Worm (Caenorhabditis elegans): Measurements from ENCODE around the gene mrps-5.

The mrps-5 gene

DNA sequence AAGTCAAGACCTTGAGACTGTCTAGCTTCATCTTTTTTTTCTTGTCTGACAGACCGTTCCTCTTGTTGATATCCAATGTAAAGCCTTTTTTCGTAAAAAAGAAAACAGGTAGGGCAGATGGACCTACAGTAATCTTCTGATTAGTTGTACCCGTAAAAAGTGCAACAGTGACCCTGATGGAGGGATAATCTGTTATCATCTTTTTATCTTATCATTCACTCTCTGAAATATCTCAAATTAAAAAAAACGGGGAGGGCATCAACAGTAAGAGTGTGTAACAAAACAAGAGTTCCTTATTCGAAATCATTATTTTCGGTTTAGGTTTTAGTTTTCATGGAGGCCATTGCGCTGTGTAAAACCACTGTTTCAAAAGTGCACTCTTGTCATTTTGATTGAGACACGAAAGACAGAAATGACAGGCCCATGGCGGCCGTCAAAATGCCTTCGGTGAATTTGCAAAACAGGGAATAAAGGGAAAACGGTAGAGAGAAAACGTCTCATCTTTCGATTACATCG is 29.6 kb upstream of the mrps-5 start:
- TF ChIP-seq unc-86 (tag; optimal IDR thresholded peaks at IDR 0.05), result no peak
- TF ChIP-seq blmp-1 (tag; optimal IDR thresholded peaks at IDR 0.05), result peak; percentile 92
- TF ChIP-seq C34B4.2 (tag; optimal IDR thresholded peaks at IDR 0.05), result no peak
- no peak for TF ChIP-seq efl-3 (GFP tag; optimal IDR thresholded peaks at IDR 0.05)
- TF ChIP-seq hpl-2 (GFP tag; optimal IDR thresholded peaks at IDR 0.05), result no peak
- no peak for TF ChIP-seq pax-3 (tag; optimal IDR thresholded peaks at IDR 0.05)
- TF ChIP-seq unc-98 (GFP tag; IDR thresholded peaks at IDR 0.05), result no peak
- peak in 5 of 6 experiments; percentile 63 to 86 (median 80) for TF ChIP-seq elt-3 (tag; optimal IDR thresholded peaks at IDR 0.05)
- no peak for TF ChIP-seq Y116A8C.19 (tag; optimal IDR thresholded peaks at IDR 0.05; ENCODE audit: borderline replicate concordance)
- TF ChIP-seq F16B12.6 (tag; optimal IDR thresholded peaks at IDR 0.05), result no peak
- peak; percentile 49 for TF ChIP-seq lin-14 (GFP tag; optimal IDR thresholded peaks at IDR 0.05)
- no peak for TF ChIP-seq ceh-82 (tag; optimal IDR thresholded peaks at IDR 0.05)
- peak; percentile 23 for TF ChIP-seq nhr-20 (tag; optimal IDR thresholded peaks at IDR 0.05)
- no peak for TF ChIP-seq xbp-1 (tag; optimal IDR thresholded peaks at IDR 0.05)
- no peak for TF ChIP-seq efl-1 (optimal IDR thresholded peaks at IDR 0.05)
- TF ChIP-seq efl-1 (GFP tag; optimal IDR thresholded peaks at IDR 0.05 in 1 of 2), result peak in 1 of 2 experiments; percentile 22
- peak; percentile 75 for TF ChIP-seq nhr-85 (tag)
- no peak for TF ChIP-seq lin-35 (GFP tag; optimal IDR thresholded peaks at IDR 0.05)
- TF ChIP-seq rnt-1 (tag; optimal IDR thresholded peaks at IDR 0.05), result peak; percentile 7
- TF ChIP-seq nhr-237 (tag; optimal IDR thresholded peaks at IDR 0.05), result no peak
- TF ChIP-seq C16A3.4 (tag; optimal IDR thresholded peaks at IDR 0.05), result no peak

DNA sequence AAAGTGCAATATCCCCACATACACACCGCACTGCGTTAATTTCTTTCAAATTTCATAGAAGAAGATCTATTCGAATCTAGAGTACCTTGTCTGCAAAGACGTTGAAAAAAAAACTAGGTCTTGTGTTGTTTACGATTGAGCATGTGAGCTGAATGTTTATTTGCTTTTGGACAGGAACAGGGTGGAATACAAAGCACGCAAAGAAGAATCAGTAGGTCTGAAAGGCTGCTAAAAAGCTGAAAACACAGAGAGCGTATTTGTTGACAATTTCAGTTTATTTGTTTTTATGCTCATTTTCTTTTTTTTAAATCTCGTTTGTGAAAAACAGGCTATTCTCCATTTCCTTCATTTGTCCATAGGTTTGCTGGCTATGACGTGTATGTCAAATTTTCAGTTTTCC is 28.3 kb upstream of the mrps-5 start:
- TF ChIP-seq nhr-90 (tag; optimal IDR thresholded peaks at IDR 0.05; ENCODE audit: poor library complexity), result no peak
- TF ChIP-seq mep-1 (tag; optimal IDR thresholded peaks at IDR 0.05), result no peak
- TF ChIP-seq fos-1 (tag; optimal IDR thresholded peaks at IDR 0.05), result no peak
- no peak for TF ChIP-seq mab-9 (GFP tag; IDR thresholded peaks at IDR 0.05)
- no peak for TF ChIP-seq hlh-17 (GFP tag; optimal IDR thresholded peaks at IDR 0.05; ENCODE audit: borderline replicate concordance)
- no peak for TF ChIP-seq lin-35 (GFP tag; optimal IDR thresholded peaks at IDR 0.05)
- TF ChIP-seq ceh-88 (GFP tag; IDR thresholded peaks at IDR 0.05), result no peak
- TF ChIP-seq isw-1 (GFP tag; IDR thresholded peaks at IDR 0.05), result no peak
- no peak for TF ChIP-seq lin-39 (tag; optimal IDR thresholded peaks at IDR 0.05)
- no peak for TF ChIP-seq lsy-2 (tag; optimal IDR thresholded peaks at IDR 0.05)
- no peak for TF ChIP-seq tlp-1 (tag; optimal IDR thresholded peaks at IDR 0.05)
- TF ChIP-seq unc-30 (tag; optimal IDR thresholded peaks at IDR 0.05), result no peak
- TF ChIP-seq nhr-71 (tag; optimal IDR thresholded peaks at IDR 0.05), result no peak
- no peak for TF ChIP-seq unc-62 (GFP tag; optimal IDR thresholded peaks at IDR 0.05)
- no peak for TF ChIP-seq ces-1 (GFP tag; optimal IDR thresholded peaks at IDR 0.05)
- no peak for TF ChIP-seq xbp-1 (tag; optimal IDR thresholded peaks at IDR 0.05)
- no peak for TF ChIP-seq zip-4 (GFP tag; optimal IDR thresholded peaks at IDR 0.05)

DNA sequence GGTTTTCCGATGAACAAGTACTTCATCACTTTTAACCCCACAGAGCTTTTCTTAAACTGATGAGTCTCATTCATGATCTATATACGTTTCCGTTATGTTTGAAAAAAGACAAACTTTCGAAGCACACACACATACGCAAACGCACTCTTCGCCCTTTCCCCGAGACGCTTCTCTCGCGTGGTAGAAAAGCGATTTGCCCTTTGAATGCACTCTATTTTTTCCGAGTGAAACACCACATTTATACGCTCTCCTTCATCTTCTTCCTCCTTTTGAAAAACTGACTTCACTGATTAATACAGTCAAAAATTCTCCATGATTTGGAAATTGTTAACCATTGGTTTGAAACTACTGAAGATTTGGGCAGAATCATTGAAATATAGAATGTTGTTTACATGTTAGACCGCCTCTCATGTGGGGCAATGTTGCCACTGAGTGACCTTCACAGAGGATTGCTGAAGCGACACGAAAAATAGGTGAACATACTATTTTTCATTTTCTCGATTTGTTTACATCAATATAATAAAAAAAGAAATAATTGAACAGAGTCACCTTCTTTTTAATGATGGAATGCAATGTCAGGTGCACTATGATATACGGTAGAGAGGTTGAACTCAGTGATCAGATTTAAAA is 26.8 kb upstream of the mrps-5 start:
- TF ChIP-seq rnt-1 (tag; optimal IDR thresholded peaks at IDR 0.05) (no peak), fos-1 (tag; optimal IDR thresholded peaks at IDR 0.05) (no peak), hlh-17 (GFP tag; optimal IDR thresholded peaks at IDR 0.05; ENCODE audit: borderline replicate concordance) (no peak), nhr-11 (tag; optimal IDR thresholded peaks at IDR 0.05) (no peak), ama-1 (optimal IDR thresholded peaks at IDR 0.05) (no peak), irx-1 (tag; optimal IDR thresholded peaks at IDR 0.05) (no peak), vab-15 (tag; optimal IDR thresholded peaks at IDR 0.05) (no peak), skn-1 (tag; optimal IDR thresholded peaks at IDR 0.05) (no peak), nhr-84 (tag; optimal IDR thresholded peaks at IDR 0.05) (no peak), lin-39 (tag; optimal IDR thresholded peaks at IDR 0.05) (no peak), fkh-8 (tag; optimal IDR thresholded peaks at IDR 0.05) (no peak), sox-4 (tag; optimal IDR thresholded peaks at IDR 0.05) (no peak), ztf-4 (tag; optimal IDR thresholded peaks at IDR 0.05) (no peak), grh-1 (GFP tag; IDR thresholded peaks at IDR 0.05) (no peak), dsc-1 (tag; optimal IDR thresholded peaks at IDR 0.05) (no peak), zag-1 (tag; optimal IDR thresholded peaks at IDR 0.05) (no peak), nhr-20 (tag; optimal IDR thresholded peaks at IDR 0.05) (peak; percentile 47), snu-23 (GFP tag; optimal IDR thresholded peaks at IDR 0.05) (peak; percentile 21), nhr-85 (tag) (peak; percentile 78), snpc-4 (tag; optimal IDR thresholded peaks at IDR 0.05) (no peak), ces-1 (GFP tag; optimal IDR thresholded peaks at IDR 0.05) (no peak), blmp-1 (tag; optimal IDR thresholded peaks at IDR 0.05) (peak; percentile 54), lsy-2 (tag; optimal IDR thresholded peaks at IDR 0.05) (no peak), nhr-90 (tag; optimal IDR thresholded peaks at IDR 0.05; ENCODE audit: poor library complexity) (no peak), elt-3 (tag; optimal IDR thresholded peaks at IDR 0.05) (peak in 1 of 6 experiments; percentile 26)

Measured in whole organism, L1 larva.